Fruit fly (Drosophila melanogaster) S2 (cell line): Measurements from ENCODE around the gene Pten.
A peak's percentile ranks its signal among the peaks of the same experiment; 100 is the strongest.

Source experiments
- CG8478 ChIP-seq: fragments of >200 bp; optimal IDR thresholded peaks from 2 replicates; lab custom pipeline; 2018
- CTCF ChIP-seq, 2 experiments: fragments of >200 bp; optimal IDR thresholded peaks; 2 replicates each; lab custom pipeline; 2018

The Pten gene

DNA sequence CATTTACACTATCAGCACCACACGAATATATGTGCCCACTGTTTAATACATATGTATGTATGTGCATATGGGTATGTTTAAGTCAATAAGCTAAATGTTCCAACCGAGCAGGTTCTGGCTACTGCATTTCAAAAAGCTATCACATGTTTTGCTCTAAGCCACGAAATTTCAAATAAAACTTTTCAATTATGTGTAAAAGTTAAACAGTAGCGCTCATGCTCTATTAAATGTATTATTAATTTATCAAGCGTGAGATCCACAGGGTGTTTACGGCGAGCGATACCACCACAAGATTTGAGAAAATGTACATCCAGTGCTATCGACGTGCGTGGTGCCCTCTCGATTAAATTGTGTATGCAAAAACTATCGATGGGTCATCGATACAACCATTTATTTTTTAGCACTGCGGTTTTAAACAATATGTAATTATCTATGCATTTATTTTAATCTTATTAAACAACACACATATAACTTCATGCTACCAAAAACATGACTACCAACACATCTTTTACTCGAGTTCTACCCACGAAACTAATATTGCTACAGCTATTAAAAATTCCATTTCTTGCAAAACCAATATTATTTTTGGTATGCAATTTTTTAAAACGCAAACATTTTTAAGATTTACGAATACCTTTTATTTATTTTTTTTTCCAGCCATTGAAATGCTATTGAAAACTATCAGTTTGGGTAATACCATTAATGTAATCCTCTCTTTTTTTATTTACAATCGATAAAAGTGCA is at the start of gene Pten:
Pten (minus strand) TSS at position 300 of the 744 bp plus-strand sequence.
- TF ChIP-seq CTCF (optimal IDR thresholded peaks at IDR 0.05; lab: Kevin White, UChicago) (peak in 1 of 2 experiments; percentile 3), CG8478 (lab: Kevin White, UChicago) (no peak)

dm6 chr2L:10306518-10307260 is 45.8 kb upstream of the Pten start, which contains the start of the genes CG5390 and CG4968:
Gene CG5390 (minus strand): TSS chr2L:10306594.
Gene CG4968 (plus strand): TSS chr2L:10306922.
- TF ChIP-seq CTCF (optimal IDR thresholded peaks at IDR 0.05; lab: Kevin White, UChicago) (no peak), CG8478 (lab: Kevin White, UChicago) (no peak)

- no peak for TF ChIP-seq CTCF (optimal IDR thresholded peaks at IDR 0.05; lab: Kevin White, UChicago)
- TF ChIP-seq CG8478 (lab: Kevin White, UChicago): no peak
Observed at dm6 chr2L:10305538-10306147, 44.8 kb upstream of the Pten start.

dm6 chr2L:10303786-10304185 is 42.9 kb upstream of the Pten start, which contains the start of gene nmd:
Gene nmd (minus strand): TSS chr2L:10303947.
- TF ChIP-seq CTCF (optimal IDR thresholded peaks at IDR 0.05; lab: Kevin White, UChicago): peak in 1 of 2 experiments; percentile 48
- TF ChIP-seq CG8478 (lab: Kevin White, UChicago): no peak

DNA sequence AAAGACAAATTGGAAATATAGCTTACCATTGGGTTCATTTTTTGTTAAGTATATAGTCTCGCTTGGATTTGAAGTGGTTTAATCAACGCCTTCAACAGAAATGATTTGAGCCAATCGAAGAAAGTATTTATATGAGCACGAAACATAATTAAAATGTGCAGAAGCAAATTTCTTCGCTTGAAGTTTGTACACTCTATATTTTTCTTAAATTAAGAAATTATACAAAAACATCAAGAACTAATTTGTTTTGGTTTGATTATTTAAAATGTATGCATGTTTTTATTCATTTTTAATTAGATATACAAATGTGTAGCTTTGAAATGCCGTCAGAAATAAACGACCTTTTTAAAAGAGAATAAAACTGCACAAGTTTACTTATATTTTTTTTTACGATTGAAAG is 41.1 kb upstream of the Pten start, which contains the start of gene CG13138:
CG13138 (minus strand) TSS at position 101 of the 400 bp plus-strand sequence.
- TF ChIP-seq CTCF (optimal IDR thresholded peaks at IDR 0.05; lab: Kevin White, UChicago) (no peak), CG8478 (lab: Kevin White, UChicago) (no peak)

- no peak for TF ChIP-seq CG8478 (lab: Kevin White, UChicago)
- no peak for TF ChIP-seq CTCF (optimal IDR thresholded peaks at IDR 0.05; lab: Kevin White, UChicago)
Observed at dm6 chr2L:10299810-10300147, 38.9 kb upstream of the Pten start, which contains the start of gene CYLD. Gene CYLD (minus strand): TSS chr2L:10299847.

DNA sequence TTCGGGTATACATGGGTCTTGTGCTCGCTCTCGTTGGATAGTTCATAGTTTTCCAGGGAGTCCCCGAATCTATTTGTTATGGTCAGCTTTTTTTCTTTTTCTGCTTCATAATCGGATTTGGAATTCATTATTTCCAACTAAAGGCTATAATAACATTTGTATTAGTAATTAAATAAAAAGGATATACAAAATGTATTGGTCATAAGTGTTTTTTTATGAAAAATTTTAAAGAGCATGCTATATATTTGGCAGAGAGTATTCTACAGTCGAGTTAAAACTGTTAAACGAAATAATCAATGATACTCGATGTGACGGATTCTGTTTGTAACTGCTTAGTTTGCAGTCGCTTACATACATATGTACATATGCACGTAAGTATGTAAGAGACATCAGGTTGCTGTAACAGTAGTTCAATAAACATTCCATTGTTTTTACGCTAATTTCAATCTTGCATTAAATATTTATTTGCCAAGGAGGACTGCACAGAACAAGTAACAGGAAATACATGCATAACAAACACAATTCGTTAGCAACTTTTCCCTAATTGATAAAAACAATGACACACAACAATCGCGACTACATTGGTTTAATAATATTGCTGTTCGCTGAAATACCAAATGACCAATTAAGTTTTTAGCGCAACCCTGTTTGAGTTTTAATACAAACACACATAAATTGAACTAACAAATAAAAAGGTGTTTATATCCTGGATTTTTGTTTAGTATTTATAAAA is 38.4 kb upstream of the Pten start:
- TF ChIP-seq CTCF (optimal IDR thresholded peaks at IDR 0.05; lab: Kevin White, UChicago): no peak
- no peak for TF ChIP-seq CG8478 (lab: Kevin White, UChicago)

DNA sequence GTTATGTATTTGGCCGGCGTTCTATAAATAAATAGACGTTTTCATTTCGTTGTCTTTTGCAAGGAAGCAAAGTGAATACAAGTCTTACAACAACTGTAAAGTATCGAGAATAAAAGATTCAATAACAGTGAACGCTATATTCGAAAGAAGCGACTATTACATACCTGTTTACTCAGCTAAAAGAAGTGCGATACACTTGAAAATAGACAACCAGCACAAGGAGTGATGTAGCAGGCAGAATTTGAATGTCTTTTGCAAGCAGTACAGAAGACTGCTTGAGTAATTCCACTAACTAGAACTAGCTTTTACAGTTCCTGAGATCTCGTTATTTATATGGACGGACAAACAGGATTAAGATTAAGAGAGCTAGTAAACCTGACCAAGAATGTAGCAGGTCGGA is 37.5 kb upstream of the Pten start:
- TF ChIP-seq CTCF (optimal IDR thresholded peaks at IDR 0.05; lab: Kevin White, UChicago) (peak; percentile 19 to 40), CG8478 (lab: Kevin White, UChicago) (no peak)

DNA sequence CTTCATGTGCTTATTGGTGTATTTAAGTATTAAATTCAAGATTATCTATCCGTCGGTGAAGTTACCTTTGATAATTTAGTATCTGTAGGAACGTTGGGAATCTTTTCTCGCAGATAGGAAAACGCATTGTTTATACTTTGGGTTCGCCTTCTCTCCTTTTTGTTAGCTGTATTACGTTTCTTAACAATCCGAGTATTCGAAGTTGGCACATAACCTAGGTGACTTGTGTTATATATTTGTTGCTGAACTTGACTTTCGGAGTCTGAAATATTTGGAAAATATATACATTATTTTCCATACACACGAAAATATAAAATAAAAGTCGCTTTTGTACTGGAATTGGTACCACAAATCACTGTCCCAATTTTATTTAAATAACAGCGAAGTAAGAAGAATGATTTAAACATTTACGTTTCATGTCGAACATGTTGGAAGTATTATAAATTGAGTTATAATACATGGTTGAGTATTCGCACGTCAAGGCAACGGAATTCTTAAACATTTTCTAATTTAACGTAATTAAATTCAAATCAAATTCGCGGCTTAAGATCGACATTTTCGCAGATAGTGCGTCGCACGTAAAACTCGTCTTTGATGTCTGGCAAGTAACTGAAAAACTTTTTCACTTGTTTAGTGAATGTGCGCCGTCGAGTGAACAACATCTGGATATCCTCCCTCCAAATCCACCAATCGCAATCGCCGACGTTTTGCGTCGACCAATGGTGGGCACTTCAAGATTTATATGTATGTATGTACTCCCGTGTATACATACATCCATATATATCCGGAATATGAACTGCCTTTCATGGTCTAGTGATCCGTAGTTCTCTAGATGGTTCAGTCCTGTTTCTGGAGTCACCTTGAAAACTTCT is 34.2 kb upstream of the Pten start, which contains the start of gene Hand:
Hand (minus strand) TSS at position 588 of the 872 bp plus-strand sequence.
- no peak for TF ChIP-seq CG8478 (lab: Kevin White, UChicago)
- TF ChIP-seq CTCF (optimal IDR thresholded peaks at IDR 0.05; lab: Kevin White, UChicago): no peak

DNA sequence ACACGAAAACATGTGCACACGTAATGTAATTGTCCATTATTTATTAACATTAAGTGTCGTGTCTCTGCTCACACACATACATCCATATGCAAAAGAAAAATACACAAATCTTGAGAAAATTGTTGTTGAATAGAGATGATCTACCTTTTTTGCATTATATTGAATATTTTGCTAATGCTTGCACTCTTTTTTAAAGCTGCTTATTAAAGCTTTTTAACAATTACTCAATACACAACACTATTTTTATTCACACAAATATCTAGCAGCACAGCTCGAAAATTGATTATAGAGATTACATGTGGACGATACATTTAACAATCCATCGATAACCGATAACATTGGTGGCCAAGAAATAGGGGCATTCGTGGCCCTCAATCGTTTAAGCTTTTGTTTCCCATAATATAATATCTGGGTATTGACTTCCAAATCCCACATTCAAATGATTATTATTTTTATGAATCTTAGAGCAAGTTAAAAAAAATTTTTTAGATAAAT is 31.3 kb upstream of the Pten start, which contains the start of gene Ufd4:
Ufd4 (minus strand) TSS at position 300 of the 495 bp plus-strand sequence.
- no peak for TF ChIP-seq CTCF (optimal IDR thresholded peaks at IDR 0.05; lab: Kevin White, UChicago)
- no peak for TF ChIP-seq CG8478 (lab: Kevin White, UChicago)

DNA sequence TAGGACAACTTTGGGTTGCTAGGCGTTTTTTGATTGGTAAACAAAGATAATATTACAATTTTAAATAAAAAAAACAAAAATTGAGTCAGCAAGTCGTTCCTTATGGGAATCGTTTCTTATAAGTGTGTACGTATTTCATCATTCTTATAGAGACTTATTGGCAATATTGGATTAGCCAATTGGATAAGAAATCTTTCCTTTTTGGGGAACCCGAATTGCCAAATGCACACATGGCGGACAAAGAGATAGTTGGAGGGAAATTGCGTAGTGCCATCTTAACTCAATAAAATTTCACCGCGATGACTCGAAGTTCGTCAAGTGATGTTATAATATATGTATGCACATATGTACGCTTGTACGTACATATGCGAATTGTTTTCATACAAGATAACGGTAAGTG is 30.4 kb upstream of the Pten start:
- TF ChIP-seq CTCF (optimal IDR thresholded peaks at IDR 0.05; lab: Kevin White, UChicago) (no peak), CG8478 (lab: Kevin White, UChicago) (no peak)

DNA sequence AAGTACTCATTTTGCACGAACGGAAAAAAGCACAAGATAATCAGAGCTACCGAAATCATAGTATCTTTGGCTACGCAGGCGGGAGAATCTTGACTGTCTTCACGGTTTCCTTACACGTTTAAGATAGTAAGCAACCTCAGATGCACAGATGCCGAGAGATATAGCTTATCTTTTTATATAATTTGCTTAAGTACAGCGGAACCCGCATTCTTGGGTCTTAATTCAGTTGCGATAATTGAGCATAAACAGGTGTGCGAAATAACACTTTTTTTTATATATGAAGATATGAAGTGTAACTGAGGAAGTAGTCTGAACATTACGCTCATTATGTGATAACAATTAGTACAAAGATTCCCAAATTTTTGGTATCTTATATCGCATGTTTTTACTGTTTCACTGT is 19.9 kb upstream of the Pten start, which contains the start of gene CG34043:
CG34043 (minus strand) TSS at position 101 of the 400 bp plus-strand sequence.
- TF ChIP-seq CTCF (optimal IDR thresholded peaks at IDR 0.05; lab: Kevin White, UChicago) (no peak), CG8478 (lab: Kevin White, UChicago) (no peak)

DNA sequence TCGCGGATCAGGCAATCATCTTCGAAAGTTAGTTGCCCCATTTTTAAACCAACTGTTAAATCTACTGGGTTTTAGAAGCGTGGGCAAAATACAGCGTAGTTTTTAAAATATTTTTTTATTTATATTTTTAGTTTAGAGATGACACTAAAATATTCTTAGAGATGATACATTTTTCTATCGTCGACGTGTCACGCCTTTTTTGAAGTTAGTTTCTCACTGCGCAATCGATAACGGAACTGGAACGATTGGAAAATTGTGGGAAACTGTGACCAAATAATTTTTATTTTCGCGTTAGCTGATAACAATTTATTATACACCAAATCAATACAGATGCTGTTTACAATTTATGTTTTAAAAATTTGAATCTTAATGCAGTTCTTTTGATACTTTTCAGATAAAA is 17.8 kb upstream of the Pten start, which contains the start of gene Utx:
Utx (minus strand) TSS at position 154 of the 400 bp plus-strand sequence.
- TF ChIP-seq CG8478 (lab: Kevin White, UChicago) (no peak), CTCF (optimal IDR thresholded peaks at IDR 0.05; lab: Kevin White, UChicago) (peak in 1 of 2 experiments; percentile 21)
